Fruit fly (Drosophila melanogaster) whole organism, embryonic: ENCODE data around the gene CG7991.

Experiments
- CG12236 ChIP-seq: fragments of 200-800 bp; sonication (Bioruptor generic); optimal IDR thresholded peaks from 2 replicates; lab custom pipeline; 2016; ENCODE audit warnings: missing biosample characterization, missing genetic modification characterization
- CG2202 ChIP-seq: fragments of 200-800 bp; sonication (Bioruptor generic); optimal IDR thresholded peaks from 2 replicates; lab custom pipeline; 2018; ENCODE audit warnings: missing biosample characterization, mild to moderate bottlenecking, missing genetic modification characterization
- CG2875 ChIP-seq: fragments of 200-800 bp; sonication (Bioruptor generic); optimal IDR thresholded peaks from 2 replicates; lab custom pipeline; 2017; ENCODE audit warnings: missing biosample characterization, mild to moderate bottlenecking, missing genetic modification characterization, missing genetic modification reagents
- CG3838 ChIP-seq: fragments of 200-800 bp; sonication (Bioruptor generic); optimal IDR thresholded peaks from 3 replicates; lab custom pipeline; 2016; ENCODE audit warnings: missing biosample characterization, missing genetic modification characterization
- CG7271 ChIP-seq: fragments of 200-800 bp; sonication (Bioruptor generic); optimal IDR thresholded peaks from 2 replicates; lab custom pipeline; 2018; ENCODE audit warnings: missing biosample characterization, mild to moderate bottlenecking, missing genetic modification characterization, moderate library complexity
- Eip74EF ChIP-seq, 2 experiments: fragments of 200-800 bp in 1 of 2; fragments of >200 bp in 1 of 2; sonication (Bioruptor generic) in 1 of 2; optimal IDR thresholded peaks; 2 replicates each; lab custom pipeline; 2017 to 2019; ENCODE audit warnings: missing biosample characterization in 2 of 2, missing genetic modification characterization in 2 of 2, mild to moderate bottlenecking in 1 of 2, moderate library complexity in 1 of 2
- Taf1 ChIP-seq: fragments of 200-800 bp; sonication (Bioruptor generic); IDR thresholded peaks from 2 replicates; pipeline ENCODE4 v1.3.6; 2022; ENCODE audit warnings: missing biosample characterization, missing genetic modification characterization
- hb ChIP-seq: fragments of 200-800 bp; sonication (Bioruptor generic); IDR thresholded peaks from 3 replicates; pipeline ENCODE4 v1.3.6; 2022; ENCODE audit warnings: missing biosample characterization, missing genetic modification characterization; ENCODE audit not compliant: partially characterized antibody
- knrl ChIP-seq: fragments of 200-800 bp; sonication (Bioruptor generic); IDR thresholded peaks from 3 replicates; pipeline ENCODE4 v1.3.6; 2022; ENCODE audit warnings: missing biosample characterization, missing genetic modification characterization; ENCODE audit not compliant: partially characterized antibody
- lab ChIP-seq: fragments of 200-800 bp; sonication (Bioruptor generic); optimal IDR thresholded peaks from 3 replicates; lab custom pipeline; 2017; ENCODE audit warnings: missing biosample characterization, missing genetic modification characterization, mild to moderate bottlenecking, moderate library complexity, missing genetic modification reagents

DNA sequence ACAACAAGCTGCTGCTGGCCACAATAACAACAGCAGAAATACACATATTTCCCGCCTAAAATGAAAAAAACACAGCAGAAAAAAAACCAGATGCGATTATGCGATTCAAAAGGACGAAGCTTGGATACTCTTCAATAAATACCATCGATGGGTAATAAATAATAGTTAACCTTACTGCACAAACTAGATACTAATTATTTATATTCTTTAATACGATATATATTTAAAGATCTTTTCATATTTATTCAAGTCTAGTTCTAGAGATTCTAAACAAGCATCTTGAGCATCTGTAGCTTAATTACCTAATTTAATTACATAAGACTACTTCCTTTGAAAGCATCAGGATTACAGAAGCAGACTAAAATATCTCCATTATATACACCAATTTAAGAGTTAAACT lies 13.7 kb downstream of the CG7991 start:
- no peak for TF ChIP-seq CG2875
- TF ChIP-seq CG3838 (GFP tag; lab: Kevin White, UChicago): no peak
- TF ChIP-seq Eip74EF (GFP tag; optimal IDR thresholded peaks at IDR 0.05; lab: Kevin White, UChicago): no peak
- no peak for TF ChIP-seq CG7271 (tag; lab: Kevin White, UChicago)
- TF ChIP-seq CG12236 (GFP tag; lab: Kevin White, UChicago): no peak
- no peak for TF ChIP-seq knrl (GFP tag; lab: Robert Waterston, UW)
- no peak for TF ChIP-seq CG2202 (tag; lab: Kevin White, UChicago)
- TF ChIP-seq hb (GFP tag; lab: Robert Waterston, UW): no peak
- no peak for TF ChIP-seq lab (GFP tag; lab: Kevin White, UChicago)
- TF ChIP-seq Taf1 (GFP tag; lab: Robert Waterston, UW): no peak
